Fruit fly (Drosophila melanogaster) whole organism, embryonic: Measurements from ENCODE around the gene CG7149.

Experiments used
- ATbp ChIP-seq: fragments of 200-800 bp; sonication (Bioruptor generic); optimal IDR thresholded peaks from 2 replicates; lab custom pipeline; 2017; ENCODE audit warnings: missing biosample characterization, mild to moderate bottlenecking, missing genetic modification characterization, missing genetic modification reagents
- Atf-2 ChIP-seq: fragments of 200-800 bp; sonication (Bioruptor generic); optimal IDR thresholded peaks from 2 replicates; lab custom pipeline; 2016; ENCODE audit warnings: missing biosample characterization, missing genetic modification characterization
- BtbVII ChIP-seq: fragments of 200-800 bp; sonication (Bioruptor generic); optimal IDR thresholded peaks from 3 replicates; lab custom pipeline; 2017; ENCODE audit warnings: missing biosample characterization, mild to moderate bottlenecking, missing genetic modification characterization
- CG10565 ChIP-seq: fragments of 200-800 bp; sonication (Bioruptor generic); optimal IDR thresholded peaks from 3 replicates; lab custom pipeline; 2016; ENCODE audit warnings: missing biosample characterization, mild to moderate bottlenecking, missing genetic modification characterization
- CG10959 ChIP-seq: fragments of 200-800 bp; sonication (Bioruptor generic); IDR thresholded peaks from 2 replicates; pipeline ENCODE4 v1.3.6; 2022; ENCODE audit warnings: missing biosample characterization, missing genetic modification characterization
- CG11504 ChIP-seq: fragments of 200-800 bp; sonication (Bioruptor generic); optimal IDR thresholded peaks from 3 replicates; lab custom pipeline; 2019; ENCODE audit warnings: missing biosample characterization, mild to moderate bottlenecking, missing genetic modification characterization, moderate library complexity
- CG11695 ChIP-seq: fragments of 200-800 bp; sonication (Bioruptor generic); IDR thresholded peaks from 3 replicates; pipeline ENCODE4 v1.3.6; 2022; ENCODE audit warnings: missing biosample characterization, missing genetic modification characterization
- CG12071 ChIP-seq: fragments of 200-800 bp; sonication (Bioruptor generic); optimal IDR thresholded peaks from 3 replicates; lab custom pipeline; 2018; ENCODE audit warnings: missing biosample characterization, mild to moderate bottlenecking, missing genetic modification characterization
- CG12391 ChIP-seq: fragments of 200-800 bp; sonication (Bioruptor generic); optimal IDR thresholded peaks from 3 replicates; lab custom pipeline; 2018; ENCODE audit warnings: missing biosample characterization, mild to moderate bottlenecking, missing genetic modification characterization, moderate library complexity
- CG16813 ChIP-seq: fragments of 200-800 bp; sonication (Bioruptor generic); IDR thresholded peaks from 3 replicates; pipeline ENCODE4 v1.3.6; 2022; ENCODE audit warnings: missing biosample characterization, missing genetic modification characterization; ENCODE audit not compliant: partially characterized antibody
- CG17359 ChIP-seq: fragments of 200-800 bp; sonication (Bioruptor generic); optimal IDR thresholded peaks from 3 replicates; lab custom pipeline; 2018; ENCODE audit warnings: missing biosample characterization, mild to moderate bottlenecking, missing genetic modification characterization, moderate library complexity
- CG17912 ChIP-seq: fragments of 200-800 bp; sonication (Bioruptor generic); optimal IDR thresholded peaks from 2 replicates; lab custom pipeline; 2018; ENCODE audit warnings: missing biosample characterization, mild to moderate bottlenecking, missing genetic modification characterization
- CG1792 ChIP-seq: fragments of 200-800 bp; sonication (Bioruptor generic); optimal IDR thresholded peaks from 2 replicates; lab custom pipeline; 2016; ENCODE audit warnings: missing biosample characterization, missing genetic modification characterization
- CG18476 ChIP-seq: fragments of 200-800 bp; sonication (Bioruptor generic); optimal IDR thresholded peaks from 2 replicates; lab custom pipeline; 2016; ENCODE audit warnings: missing biosample characterization, mild to moderate bottlenecking, missing genetic modification characterization
- CG31365 ChIP-seq: fragments of 200-800 bp; sonication (Bioruptor generic); optimal IDR thresholded peaks from 2 replicates; lab custom pipeline; 2018; ENCODE audit warnings: missing biosample characterization, mild to moderate bottlenecking, missing genetic modification characterization
- CG4360 ChIP-seq: fragments of 200-800 bp; sonication (Bioruptor generic); IDR thresholded peaks from 2 replicates; pipeline ENCODE4 v1.3.6; 2022; ENCODE audit warnings: missing biosample characterization, missing genetic modification characterization
- CG4424 ChIP-seq: fragments of 200-800 bp; sonication (Bioruptor generic); optimal IDR thresholded peaks from 3 replicates; lab custom pipeline; 2016; ENCODE audit warnings: missing biosample characterization, missing genetic modification characterization
- CG6254 ChIP-seq: fragments of 200-800 bp; sonication (Bioruptor generic); optimal IDR thresholded peaks from 3 replicates; lab custom pipeline; 2017; ENCODE audit warnings: mild to moderate bottlenecking, missing biosample characterization, missing genetic modification reagents, missing genetic modification characterization
- CG7963 ChIP-seq: fragments of 200-800 bp; sonication (Bioruptor generic); IDR thresholded peaks from 3 replicates; pipeline ENCODE4 v1.3.6; 2022; ENCODE audit warnings: missing biosample characterization, missing genetic modification characterization; ENCODE audit not compliant: partially characterized antibody
- Camta ChIP-seq: fragments of 200-800 bp; sonication (Bioruptor generic); optimal IDR thresholded peaks from 2 replicates; lab custom pipeline; 2016; ENCODE audit warnings: missing biosample characterization, missing genetic modification characterization
- CrebB ChIP-seq: fragments of 200-800 bp; sonication (Bioruptor generic); optimal IDR thresholded peaks from 3 replicates; lab custom pipeline; 2018; ENCODE audit warnings: missing biosample characterization, mild to moderate bottlenecking, missing genetic modification characterization
- D19B ChIP-seq: fragments of 200-800 bp; sonication (Bioruptor generic); optimal IDR thresholded peaks from 2 replicates; lab custom pipeline; 2017; ENCODE audit warnings: missing biosample characterization, mild to moderate bottlenecking, missing genetic modification characterization
- Hr39 ChIP-seq: fragments of >200 bp; optimal IDR thresholded peaks from 2 replicates; lab custom pipeline; 2017
- MTF-1 ChIP-seq: fragments of 200-800 bp; sonication (Bioruptor generic); optimal IDR thresholded peaks from 2 replicates; lab custom pipeline; 2018; ENCODE audit warnings: missing biosample characterization, mild to moderate bottlenecking, missing genetic modification characterization, borderline replicate concordance
- Max ChIP-seq: fragments of 200-800 bp; sonication (Bioruptor generic); optimal IDR thresholded peaks from 2 replicates; lab custom pipeline; 2016; ENCODE audit warnings: missing biosample characterization, mild to moderate bottlenecking, missing genetic modification characterization
- Mes4 ChIP-seq: fragments of 200-800 bp; sonication (Bioruptor generic); optimal IDR thresholded peaks from 2 replicates; lab custom pipeline; 2016; ENCODE audit warnings: missing biosample characterization, missing genetic modification characterization
- NC2α ChIP-seq: fragments of 200-800 bp; sonication (Bioruptor generic); optimal IDR thresholded peaks from 2 replicates; lab custom pipeline; 2016; ENCODE audit warnings: missing biosample characterization, missing genetic modification characterization
- Rx ChIP-seq: fragments of 200-800 bp; sonication (Bioruptor generic); IDR thresholded peaks from 2 replicates; pipeline ENCODE4 v1.3.6; 2022; ENCODE audit warnings: missing biosample characterization, missing genetic modification characterization
- Scr ChIP-seq: fragments of 200-800 bp; sonication (Bioruptor generic); IDR thresholded peaks from 2 replicates; pipeline ENCODE4 v1.3.6; 2022; ENCODE audit warnings: missing biosample characterization, missing genetic modification characterization; ENCODE audit not compliant: partially characterized antibody
- abd-A ChIP-seq: fragments of 200-800 bp; sonication (Bioruptor generic); optimal IDR thresholded peaks from 3 replicates; lab custom pipeline; 2019; ENCODE audit warnings: missing biosample characterization, mild to moderate bottlenecking, missing genetic modification characterization, moderate library complexity
- bbx ChIP-seq: fragments of 200-800 bp; sonication (Bioruptor generic); IDR thresholded peaks from 2 replicates; pipeline ENCODE4 v1.3.6; 2022; ENCODE audit warnings: missing biosample characterization, missing genetic modification characterization; ENCODE audit not compliant: partially characterized antibody
- btn ChIP-seq: fragments of 200-800 bp; sonication (Bioruptor generic); optimal IDR thresholded peaks from 2 replicates; lab custom pipeline; 2016; ENCODE audit warnings: missing biosample characterization, missing genetic modification characterization
- croc ChIP-seq: fragments of 200-800 bp; sonication (Bioruptor generic); conservative IDR thresholded peaks from 3 replicates; pipeline ENCODE4 v1.3.6; 2022; ENCODE audit warnings: missing biosample characterization, missing genetic modification characterization
- crp ChIP-seq, 2 experiments: fragments of 200-800 bp; sonication (Bioruptor generic); optimal IDR thresholded peaks; 2 replicates in 1 of 2; 3 replicates in 1 of 2; lab custom pipeline; 2017; ENCODE audit warnings: missing biosample characterization in 2 of 2, missing genetic modification characterization in 2 of 2, mild to moderate bottlenecking in 1 of 2, moderate library complexity in 1 of 2
- disco-r ChIP-seq: fragments of 200-800 bp; sonication (Bioruptor generic); optimal IDR thresholded peaks from 2 replicates; lab custom pipeline; 2016; ENCODE audit warnings: missing biosample characterization, missing genetic modification characterization
- ewg ChIP-seq: fragments of 200-800 bp; sonication (Bioruptor generic); optimal IDR thresholded peaks from 3 replicates; lab custom pipeline; 2017; ENCODE audit warnings: mild to moderate bottlenecking, missing biosample characterization, missing genetic modification reagents, missing genetic modification characterization
- grn ChIP-seq: fragments of 200-800 bp; sonication (Bioruptor generic); optimal IDR thresholded peaks from 3 replicates; lab custom pipeline; 2017; ENCODE audit warnings: missing biosample characterization, missing genetic modification characterization
- insv ChIP-seq, 2 experiments: fragments of 200-800 bp; sonication (Bioruptor generic); optimal IDR thresholded peaks; 3 replicates each; lab custom pipeline; 2016 to 2018; ENCODE audit warnings: missing biosample characterization in 2 of 2, missing genetic modification characterization in 2 of 2
- maf-S ChIP-seq: fragments of 200-800 bp; sonication (Bioruptor generic); optimal IDR thresholded peaks from 2 replicates; lab custom pipeline; 2016; ENCODE audit warnings: missing biosample characterization, missing genetic modification characterization
- prd ChIP-seq, 3 experiments: fragments of >200 bp in 2 of 3; fragments of 200-800 bp in 1 of 3; sonication (Bioruptor generic) in 1 of 3; optimal IDR thresholded peaks in 2 of 3; IDR thresholded peaks in 1 of 3; 2 replicates in 2 of 3; 3 replicates in 1 of 3; pipeline versions ENCODE4 v1.3.6 to Lab custom; 2017 to 2022; ENCODE audit warnings: missing biosample characterization in 1 of 3, missing genetic modification characterization in 1 of 3
- salm ChIP-seq: fragments of 200-800 bp; sonication (Bioruptor generic); optimal IDR thresholded peaks from 2 replicates; lab custom pipeline; 2018; ENCODE audit warnings: missing biosample characterization, mild to moderate bottlenecking, missing genetic modification characterization
- sc ChIP-seq, 3 experiments: fragments of >200 bp in 2 of 3; fragments of 200-800 bp in 1 of 3; sonication (Bioruptor generic) in 1 of 3; optimal IDR thresholded peaks; 2 replicates in 2 of 3; 3 replicates in 1 of 3; lab custom pipeline; 2017; ENCODE audit warnings: mild to moderate bottlenecking in 1 of 3, missing biosample characterization in 1 of 3, missing genetic modification characterization in 1 of 3, missing genetic modification reagents in 1 of 3
- sug ChIP-seq: fragments of 200-800 bp; optimal IDR thresholded peaks from 2 replicates; lab custom pipeline; 2019; ENCODE audit warnings: missing biosample characterization, mild to moderate bottlenecking, missing genetic modification characterization, moderate library complexity
- trem ChIP-seq: fragments of 200-800 bp; optimal IDR thresholded peaks from 3 replicates; lab custom pipeline; 2019; ENCODE audit warnings: missing biosample characterization, mild to moderate bottlenecking, missing genetic modification characterization, moderate library complexity
- unc-4 ChIP-seq: fragments of 200-800 bp; sonication (Bioruptor generic); IDR thresholded peaks from 2 replicates; pipeline ENCODE4 v1.3.6; 2022; ENCODE audit warnings: missing biosample characterization, missing genetic modification characterization; ENCODE audit not compliant: partially characterized antibody
- z ChIP-seq: fragments of 200-800 bp; sonication (Bioruptor generic); IDR thresholded peaks from 3 replicates; pipeline ENCODE4 v1.3.6; 2022; ENCODE audit warnings: missing biosample characterization, missing genetic modification characterization
- zf30C ChIP-seq: fragments of 200-800 bp; sonication (Bioruptor generic); optimal IDR thresholded peaks from 3 replicates; lab custom pipeline; 2018; ENCODE audit warnings: missing biosample characterization, mild to moderate bottlenecking, missing genetic modification characterization

Gene CG7149

dm6 chr2L:7782788-7783401 lies 7.5 kb downstream of the CG7149 start, which contains the start of gene Brd7-9 (continued):
- TF ChIP-seq CG10959 (GFP tag; lab: Robert Waterston, UW): peak; percentile 63
- peak; percentile 41 for TF ChIP-seq Camta (GFP tag; lab: Kevin White, UChicago)
- TF ChIP-seq CG1792: peak; percentile 26
- TF ChIP-seq CG11504: peak; percentile 71
- peak; percentile 59 for TF ChIP-seq D19B (GFP tag; lab: Kevin White, UChicago)
- TF ChIP-seq CG12391 (tag; lab: Kevin White, UChicago): peak; percentile 75
- peak; percentile 58 for TF ChIP-seq Max (GFP tag; lab: Kevin White, UChicago)
- TF ChIP-seq CG12071 (GFP tag; lab: Kevin White, UChicago): peak; percentile 86
- peak; percentile 56; the same call in 1 of the 2 replicates for TF ChIP-seq bbx (GFP tag; lab: Robert Waterston, UW)
- TF ChIP-seq Mes4 (GFP tag; lab: Kevin White, UChicago): peak; percentile 35
- TF ChIP-seq CrebB: peak; percentile 12
- peak; percentile 81 for TF ChIP-seq BtbVII (GFP tag; lab: Kevin White, UChicago)
- peak; percentile 29 for TF ChIP-seq salm (tag; lab: Kevin White, UChicago)
- peak; percentile 50 for TF ChIP-seq Scr (GFP tag; lab: Robert Waterston, UW)
- TF ChIP-seq abd-A (tag; lab: Kevin White, UChicago): no peak
- TF ChIP-seq CG17359 (tag; lab: Kevin White, UChicago): peak; percentile 81
- TF ChIP-seq CG4360: 0 out of 2 replicates have a peak, but pooled peaks have one; percentile 6
- TF ChIP-seq disco-r (GFP tag; lab: Kevin White, UChicago): peak; percentile 26
- TF ChIP-seq CG18476: peak; percentile 57
- peak; percentile 44 for TF ChIP-seq croc (GFP tag; lab: Robert Waterston, UW)
- no peak for TF ChIP-seq crp (GFP tag; optimal IDR thresholded peaks at IDR 0.05; lab: Kevin White, UChicago)
- peak; percentile 22; the same call in 1 of the 3 replicates for TF ChIP-seq CG16813 (GFP tag; lab: Robert Waterston, UW)
- peak; percentile 50; the same call in 1 of the 2 replicates for TF ChIP-seq Rx (GFP tag; lab: Robert Waterston, UW)
- TF ChIP-seq CG4424: peak; percentile 73
- no peak for TF ChIP-seq Hr39 (lab: Kevin White, UChicago)
- TF ChIP-seq maf-S (GFP tag; lab: Kevin White, UChicago): peak; percentile 25
- peak; percentile 56 for TF ChIP-seq ewg (GFP tag; lab: Kevin White, UChicago)
- TF ChIP-seq MTF-1: peak; percentile 55
- TF ChIP-seq grn (GFP tag; lab: Kevin White, UChicago): no peak
- peak; percentile 1 for TF ChIP-seq btn (GFP tag; lab: Kevin White, UChicago)
- TF ChIP-seq zf30C: peak; percentile 87
- TF ChIP-seq NC2α (GFP tag; lab: Kevin White, UChicago): no peak
- TF ChIP-seq insv (GFP tag; optimal IDR thresholded peaks at IDR 0.05; lab: Kevin White, UChicago): no peak
- no peak for TF ChIP-seq CG10565 (GFP tag; lab: Kevin White, UChicago)
- peak; percentile 48 for TF ChIP-seq CG31365 (tag; lab: Kevin White, UChicago)
- TF ChIP-seq trem (tag; lab: Kevin White, UChicago): peak; percentile 27
- peak; percentile 79 for TF ChIP-seq ATbp (GFP tag; lab: Kevin White, UChicago)
- peak; percentile 74 for TF ChIP-seq CG6254 (GFP tag; lab: Kevin White, UChicago)
- peak; percentile 44; the same call in 1 of the 3 replicates for TF ChIP-seq CG7963 (GFP tag; lab: Robert Waterston, UW)
- TF ChIP-seq unc-4 (GFP tag; lab: Robert Waterston, UW): peak; percentile 39; the same call in 1 of the 2 replicates
- peak; percentile 29 for TF ChIP-seq sug (tag; lab: Kevin White, UChicago)
- no peak for TF ChIP-seq z (GFP tag; lab: Robert Waterston, UW)
- no peak for TF ChIP-seq CG17912 (GFP tag; lab: Kevin White, UChicago)
- TF ChIP-seq CG11695 (GFP tag; lab: Robert Waterston, UW): peak; percentile 90
- peak; percentile 51 for TF ChIP-seq Atf-2 (GFP tag; lab: Kevin White, UChicago)
- no peak for TF ChIP-seq sc (optimal IDR thresholded peaks at IDR 0.05; lab: Kevin White, UChicago)
- peak; percentile 27 for TF ChIP-seq sc (GFP tag; optimal IDR thresholded peaks at IDR 0.05; lab: Kevin White, UChicago)
- no peak for TF ChIP-seq prd (optimal IDR thresholded peaks at IDR 0.05; lab: Kevin White, UChicago)
- TF ChIP-seq prd (GFP tag; IDR thresholded peaks at IDR 0.05; lab: Robert Waterston, UW): peak; percentile 78
